Worm (Caenorhabditis elegans): Measurements from ENCODE around the gene srj-27.

Gene srj-27

ce11 chrV:15153277-15153676, 26.0 kb upstream of the srj-27 start, which contains the start of gene srh-55:
srh-55 (plus strand) TSS chrV:15153577.
- no peak for TF ChIP-seq sem-2 (GFP tag; optimal IDR thresholded peaks at IDR 0.05)
- no peak for TF ChIP-seq ceh-83 (GFP tag; optimal IDR thresholded peaks at IDR 0.05)
- no peak for TF ChIP-seq nhr-28 (tag; optimal IDR thresholded peaks at IDR 0.05)
- TF ChIP-seq M03D4.4 (tag; optimal IDR thresholded peaks at IDR 0.05), result no peak
- no peak for TF ChIP-seq nhr-12 (tag; optimal IDR thresholded peaks at IDR 0.05)
- no peak for TF ChIP-seq ceh-43 (GFP tag; optimal IDR thresholded peaks at IDR 0.05)
- TF ChIP-seq snpc-4 (tag; optimal IDR thresholded peaks at IDR 0.05), result no peak
- TF ChIP-seq mab-5 (tag; optimal IDR thresholded peaks at IDR 0.05), result no peak
- TF ChIP-seq ham-2 (GFP tag; optimal IDR thresholded peaks at IDR 0.05), result no peak
- no peak for TF ChIP-seq nhr-76 (tag; optimal IDR thresholded peaks at IDR 0.05)
- TF ChIP-seq tbx-8 (GFP tag; optimal IDR thresholded peaks at IDR 0.05), result no peak

- TF ChIP-seq ham-2 (GFP tag; optimal IDR thresholded peaks at IDR 0.05) (no peak), elt-1 (tag; optimal IDR thresholded peaks at IDR 0.05; ENCODE audit: borderline replicate concordance, insufficient read depth) (no peak), lsy-2 (tag; optimal IDR thresholded peaks at IDR 0.05) (no peak), mep-1 (tag; optimal IDR thresholded peaks at IDR 0.05) (no peak)
These were observed 24.7 kb upstream of the srj-27 start for ce11 chrV:15152010-15152409.

- TF ChIP-seq cnd-1 (tag; optimal IDR thresholded peaks at IDR 0.05), result no peak
These were observed 23.3 kb upstream of the srj-27 start, which contains the start of gene T09F5.2 for ce11 chrV:15150661-15151060. T09F5.2 (plus strand) TSS chrV:15150961.

ce11 chrV:15150176-15150575, 22.9 kb upstream of the srj-27 start:
- TF ChIP-seq nhr-237 (tag; optimal IDR thresholded peaks at IDR 0.05), result no peak
- TF ChIP-seq mab-5 (tag; optimal IDR thresholded peaks at IDR 0.05), result no peak
- no peak for TF ChIP-seq M03D4.4 (tag; optimal IDR thresholded peaks at IDR 0.05)
- TF ChIP-seq mep-1 (tag; optimal IDR thresholded peaks at IDR 0.05), result no peak
- no peak for TF ChIP-seq cnd-1 (tag; optimal IDR thresholded peaks at IDR 0.05)
- TF ChIP-seq sptf-1 (tag; optimal IDR thresholded peaks at IDR 0.05), result no peak
- no peak for TF ChIP-seq mls-2 (tag; optimal IDR thresholded peaks at IDR 0.05)
- TF ChIP-seq elt-1 (tag; optimal IDR thresholded peaks at IDR 0.05; ENCODE audit: borderline replicate concordance, insufficient read depth), result no peak
- no peak for TF ChIP-seq lin-13 (tag; optimal IDR thresholded peaks at IDR 0.05)
- TF ChIP-seq ceh-43 (GFP tag; optimal IDR thresholded peaks at IDR 0.05), result no peak

ce11 chrV:15148800-15149199, 21.5 kb upstream of the srj-27 start, which contains the start of gene T09F5.1:
T09F5.1 (plus strand) TSS chrV:15149100.
- TF ChIP-seq elt-1 (tag; optimal IDR thresholded peaks at IDR 0.05; ENCODE audit: borderline replicate concordance, insufficient read depth), result peak; percentile 60
- TF ChIP-seq nhr-237 (tag; optimal IDR thresholded peaks at IDR 0.05), result no peak

- TF ChIP-seq nhr-2 (tag; optimal IDR thresholded peaks at IDR 0.05), result no peak
- no peak for TF ChIP-seq ceh-39 (tag; optimal IDR thresholded peaks at IDR 0.05)
- no peak for TF ChIP-seq snpc-4 (tag; optimal IDR thresholded peaks at IDR 0.05)
- no peak for TF ChIP-seq pha-4 (tag; optimal IDR thresholded peaks at IDR 0.05)
- TF ChIP-seq unc-39 (tag; optimal IDR thresholded peaks at IDR 0.05), result no peak
- no peak for TF ChIP-seq zip-8 (tag; optimal IDR thresholded peaks at IDR 0.05)
- TF ChIP-seq nhr-76 (tag; optimal IDR thresholded peaks at IDR 0.05), result no peak
- no peak for TF ChIP-seq hlh-1 (tag; optimal IDR thresholded peaks at IDR 0.05)
- no peak for TF ChIP-seq tbx-8 (GFP tag; optimal IDR thresholded peaks at IDR 0.05)
- no peak for TF ChIP-seq ceh-83 (GFP tag; optimal IDR thresholded peaks at IDR 0.05)
- no peak for TF ChIP-seq cnd-1 (tag; optimal IDR thresholded peaks at IDR 0.05)
- TF ChIP-seq mep-1 (tag; optimal IDR thresholded peaks at IDR 0.05), result no peak
These were observed 20.5 kb upstream of the srj-27 start, which contains the start of gene T09F5.20 for ce11 chrV:15147776-15148175. T09F5.20 (minus strand) TSS chrV:15147876.

- no peak for TF ChIP-seq ceh-39 (tag; optimal IDR thresholded peaks at IDR 0.05)
- TF ChIP-seq sem-2 (GFP tag; optimal IDR thresholded peaks at IDR 0.05), result no peak
- TF ChIP-seq ces-1 (GFP tag; optimal IDR thresholded peaks at IDR 0.05), result peak; percentile 59
- no peak for TF ChIP-seq bed-3 (GFP tag; optimal IDR thresholded peaks at IDR 0.05)
- peak; percentile 2 for TF ChIP-seq hlh-1 (tag; optimal IDR thresholded peaks at IDR 0.05)
- no peak for TF ChIP-seq tbx-8 (GFP tag; optimal IDR thresholded peaks at IDR 0.05)
- TF ChIP-seq M03D4.4 (tag; optimal IDR thresholded peaks at IDR 0.05), result no peak
- no peak for TF ChIP-seq elt-3 (tag; optimal IDR thresholded peaks at IDR 0.05)
- peak; percentile 55 for TF ChIP-seq lsy-2 (tag; optimal IDR thresholded peaks at IDR 0.05)
- no peak for TF ChIP-seq elt-1 (tag; optimal IDR thresholded peaks at IDR 0.05; ENCODE audit: borderline replicate concordance, insufficient read depth)
- no peak for TF ChIP-seq ceh-83 (GFP tag; optimal IDR thresholded peaks at IDR 0.05)
- no peak for TF ChIP-seq nhr-76 (tag; optimal IDR thresholded peaks at IDR 0.05)
- TF ChIP-seq pha-4 (tag; optimal IDR thresholded peaks at IDR 0.05), result peak; percentile 73
- peak; percentile 98 for TF ChIP-seq blmp-1 (tag; optimal IDR thresholded peaks at IDR 0.05)
- TF ChIP-seq mep-1 (tag; optimal IDR thresholded peaks at IDR 0.05), result peak; percentile 63
- no peak for TF ChIP-seq nhr-2 (tag; optimal IDR thresholded peaks at IDR 0.05)
These were observed 16.5 kb upstream of the srj-27 start, which contains the start of gene K08F9.4 for ce11 chrV:15143798-15144197. K08F9.4 (plus strand) TSS chrV:15144019.

Measured in whole organism, mixed stage, embryonic.